Worm (Caenorhabditis elegans) whole organism, L1 larva: ENCODE data around the gene egl-15.

ENCODE experiments used
- C16A3.4 ChIP-seq: fragments of 150-350 bp; optimal IDR thresholded peaks from 2 replicates; lab custom pipeline; 2014; ENCODE audit warnings: missing biosample characterization, missing genetic modification characterization
- C34B4.2 ChIP-seq: sonication (generic microtip); optimal IDR thresholded peaks from 2 replicates; lab custom pipeline; 2017; ENCODE audit warnings: mild to moderate bottlenecking, missing genetic modification characterization, missing compliant biosample characterization
- F16B12.6 ChIP-seq: fragments of 150-350 bp; optimal IDR thresholded peaks from 2 replicates; lab custom pipeline; 2014; ENCODE audit warnings: missing biosample characterization, missing genetic modification characterization
- aha-1 ChIP-seq: fragments of 150-350 bp; optimal IDR thresholded peaks from 2 replicates; lab custom pipeline; 2014; ENCODE audit warnings: missing biosample characterization, missing genetic modification characterization
- ceh-82 ChIP-seq, 3 experiments: fragments of 150-350 bp in 1 of 3; sonication (generic microtip) in 2 of 3; optimal IDR thresholded peaks; 2 replicates each; lab custom pipeline; 2014 to 2017; ENCODE audit warnings: missing biosample characterization in 3 of 3, missing genetic modification characterization in 3 of 3
- ceh-88 ChIP-seq: fragments of 200-800 bp; sonication (Bioruptor generic); IDR thresholded peaks from 2 replicates; pipeline ENCODE4 v1.3.6; 2022; ENCODE audit warnings: missing genetic modification characterization, missing compliant biosample characterization
- ces-1 ChIP-seq: fragments of 150-350 bp; optimal IDR thresholded peaks from 2 replicates; lab custom pipeline; 2014; ENCODE audit warnings: missing biosample characterization, missing genetic modification reagents, missing genetic modification characterization
- dsc-1 ChIP-seq: sonication (generic microtip); optimal IDR thresholded peaks from 2 replicates; lab custom pipeline; 2016; ENCODE audit warnings: mild to moderate bottlenecking, missing genetic modification characterization, missing compliant biosample characterization
- efl-1 ChIP-seq, 4 experiments: fragments of 150-350 bp; optimal IDR thresholded peaks in 3 of 4; peaks in 1 of 4; 1 replicate in 1 of 4; 2 replicates in 3 of 4; lab custom pipeline; 2014; ENCODE audit warnings: missing biosample characterization in 2 of 4, missing genetic modification characterization in 2 of 4, missing genetic modification reagents in 2 of 4
- egl-27 ChIP-seq, 2 experiments: fragments of 150-350 bp in 1 of 2; sonication (generic microtip); optimal IDR thresholded peaks; 3 replicates each; lab custom pipeline; 2017 to 2018; ENCODE audit warnings: missing biosample characterization in 2 of 2, missing genetic modification characterization in 2 of 2, missing genetic modification reagents in 2 of 2
- elt-2 ChIP-seq: sonication (generic microtip); optimal IDR thresholded peaks from 2 replicates; lab custom pipeline; 2016; ENCODE audit warnings: missing genetic modification characterization, mild to moderate bottlenecking, inconsistent platforms, missing compliant biosample characterization, missing genetic modification reagents
- elt-3 ChIP-seq, 6 experiments: fragments of 150-350 bp in 1 of 6; sonication (generic microtip); optimal IDR thresholded peaks; 2 replicates each; lab custom pipeline; 2017 to 2018; ENCODE audit warnings: missing biosample characterization in 6 of 6, missing genetic modification characterization in 6 of 6, inconsistent platforms in 1 of 6
- fkh-4 ChIP-seq: sonication (generic microtip); optimal IDR thresholded peaks from 2 replicates; lab custom pipeline; 2016; ENCODE audit warnings: missing compliant biosample characterization, missing genetic modification characterization, borderline replicate concordance
- fos-1 ChIP-seq: fragments of 150-350 bp; optimal IDR thresholded peaks from 2 replicates; lab custom pipeline; 2014; ENCODE audit warnings: missing biosample characterization, missing genetic modification characterization
- hpl-2 ChIP-seq: fragments of 150-350 bp; optimal IDR thresholded peaks from 2 replicates; lab custom pipeline; 2014; ENCODE audit warnings: missing biosample characterization, missing genetic modification reagents, missing genetic modification characterization
- lin-14 ChIP-seq: fragments of 200-800 bp; sonication (Bioruptor generic); optimal IDR thresholded peaks from 2 replicates; lab custom pipeline; 2018; ENCODE audit warnings: mild to moderate bottlenecking, missing genetic modification characterization, moderate library complexity, missing compliant biosample characterization
- lin-35 ChIP-seq, 2 experiments: fragments of 150-350 bp; optimal IDR thresholded peaks; 2 replicates each; lab custom pipeline; 2014; ENCODE audit warnings: missing biosample characterization in 2 of 2, missing genetic modification characterization in 2 of 2, missing genetic modification reagents in 2 of 2
- lsy-2 ChIP-seq, 2 experiments: fragments of 150-350 bp; optimal IDR thresholded peaks; 2 replicates each; lab custom pipeline; 2014; ENCODE audit warnings: missing biosample characterization in 2 of 2, missing genetic modification characterization in 2 of 2
- mab-9 ChIP-seq: fragments of 200-800 bp; sonication (Bioruptor generic); IDR thresholded peaks from 2 replicates; pipeline ENCODE4 v1.3.6; 2022; ENCODE audit warnings: missing genetic modification reagents, missing genetic modification characterization, missing compliant biosample characterization
- mdl-1 ChIP-seq, 2 experiments: fragments of 150-350 bp; optimal IDR thresholded peaks; 2 replicates each; lab custom pipeline; 2014 to 2017; ENCODE audit warnings: missing biosample characterization in 2 of 2, missing genetic modification characterization in 2 of 2, inconsistent platforms in 1 of 2
- mef-2 ChIP-seq: fragments of 150-350 bp; optimal IDR thresholded peaks from 2 replicates; lab custom pipeline; 2014; ENCODE audit warnings: missing biosample characterization, missing genetic modification characterization
- nhr-12 ChIP-seq: sonication (generic microtip); optimal IDR thresholded peaks from 2 replicates; lab custom pipeline; 2017; ENCODE audit warnings: missing biosample characterization, missing genetic modification characterization
- nhr-71 ChIP-seq: sonication (generic microtip); optimal IDR thresholded peaks from 2 replicates; lab custom pipeline; 2016; ENCODE audit warnings: mild to moderate bottlenecking, missing genetic modification characterization, moderate library complexity, missing compliant biosample characterization
- nhr-76 ChIP-seq: sonication (generic microtip); optimal IDR thresholded peaks from 2 replicates; lab custom pipeline; 2017; ENCODE audit warnings: missing biosample characterization, missing genetic modification characterization
- nhr-85 ChIP-seq: sonication (generic microtip); peaks from one replicate; lab custom pipeline; 2016; ENCODE audit warnings: missing genetic modification characterization, inconsistent platforms, missing compliant biosample characterization
- nhr-90 ChIP-seq: sonication (generic microtip); optimal IDR thresholded peaks from 2 replicates; lab custom pipeline; 2016; ENCODE audit warnings: mild to moderate bottlenecking, missing genetic modification characterization, missing compliant biosample characterization; ENCODE audit not compliant: poor library complexity
- pag-3 ChIP-seq: sonication (generic microtip); optimal IDR thresholded peaks from 2 replicates; lab custom pipeline; 2017; ENCODE audit warnings: missing genetic modification characterization, mild to moderate bottlenecking, missing compliant biosample characterization, antibody characterized with exemption, borderline replicate concordance; ENCODE audit not compliant: insufficient read depth
- pqm-1 ChIP-seq: sonication (generic microtip); optimal IDR thresholded peaks from 3 replicates; lab custom pipeline; 2017; ENCODE audit warnings: missing biosample characterization, missing genetic modification characterization
- snu-23 ChIP-seq: sonication (generic microtip); optimal IDR thresholded peaks from 2 replicates; lab custom pipeline; 2016; ENCODE audit warnings: missing genetic modification characterization, missing compliant biosample characterization
- sox-4 ChIP-seq: sonication (generic microtip); optimal IDR thresholded peaks from 2 replicates; lab custom pipeline; 2016; ENCODE audit warnings: missing genetic modification characterization, missing compliant biosample characterization
- sup-37 ChIP-seq: fragments of 200-800 bp; sonication (Bioruptor generic); optimal IDR thresholded peaks from 2 replicates; lab custom pipeline; 2018; ENCODE audit warnings: mild to moderate bottlenecking, missing genetic modification characterization, missing compliant biosample characterization
- swsn-7 ChIP-seq: sonication (generic microtip); optimal IDR thresholded peaks from 2 replicates; lab custom pipeline; 2016; ENCODE audit warnings: missing genetic modification characterization, missing compliant biosample characterization
- tbx-2 ChIP-seq: sonication (generic microtip); optimal IDR thresholded peaks from 2 replicates; lab custom pipeline; 2016; ENCODE audit warnings: missing genetic modification characterization, missing compliant biosample characterization
- unc-130 ChIP-seq: fragments of 150-350 bp; optimal IDR thresholded peaks from 2 replicates; lab custom pipeline; 2017; ENCODE audit warnings: missing biosample characterization, missing genetic modification characterization, inconsistent platforms
- unc-30 ChIP-seq: sonication (generic microtip); optimal IDR thresholded peaks from 2 replicates; lab custom pipeline; 2017; ENCODE audit warnings: missing biosample characterization, missing genetic modification characterization
- unc-62 ChIP-seq: fragments of 150-350 bp; optimal IDR thresholded peaks from 2 replicates; lab custom pipeline; 2014; ENCODE audit warnings: missing biosample characterization, missing genetic modification reagents, missing genetic modification characterization
- unc-86 ChIP-seq: sonication (generic microtip); optimal IDR thresholded peaks from 2 replicates; lab custom pipeline; 2016; ENCODE audit warnings: missing genetic modification characterization, missing compliant biosample characterization
- ztf-4 ChIP-seq: fragments of 150-350 bp; optimal IDR thresholded peaks from 2 replicates; lab custom pipeline; 2014; ENCODE audit warnings: missing biosample characterization, missing genetic modification characterization

egl-15 gene

ce11 chrX:11007393-11007792 is 8.8 kb upstream of the egl-15 start:
- TF ChIP-seq efl-1 (optimal IDR thresholded peaks at IDR 0.05; lab: Kevin White, UChicago) (no peak), efl-1 (GFP tag; optimal IDR thresholded peaks at IDR 0.05 in 1 of 2; lab: Kevin White, UChicago) (no peak), sox-4 (tag; lab: Kevin White, UChicago) (no peak), fkh-4 (no peak), lin-35 (GFP tag; optimal IDR thresholded peaks at IDR 0.05; lab: Kevin White, UChicago) (peak in 1 of 2 experiments; percentile 44), nhr-71 (no peak), F16B12.6 (tag; lab: Kevin White, UChicago) (no peak), hpl-2 (GFP tag; lab: Kevin White, UChicago) (peak; percentile 32), ces-1 (GFP tag; lab: Kevin White, UChicago) (no peak), pag-3 (tag; lab: Kevin White, UChicago) (no peak), lsy-2 (tag; optimal IDR thresholded peaks at IDR 0.05; lab: Kevin White, UChicago) (no peak), unc-62 (no peak), nhr-90 (tag; lab: Kevin White, UChicago) (peak; percentile 5), ceh-82 (tag; optimal IDR thresholded peaks at IDR 0.05; lab: Kevin White, UChicago) (no peak), aha-1 (no peak), dsc-1 (tag; lab: Kevin White, UChicago) (no peak), unc-130 (tag; lab: Kevin White, UChicago) (no peak), mab-9 (GFP tag; lab: Robert Waterston, UW) (no peak), elt-2 (peak; percentile 33), nhr-12 (tag; lab: Kevin White, UChicago) (no peak), unc-86 (tag; lab: Kevin White, UChicago) (no peak)
- TF ChIP-seq, all 84 proteins: peak for 4

ce11 chrX:11008052-11008451 is 8.1 kb upstream of the egl-15 start, which contains the start of gene del-5:
Gene del-5, minus strand, starts transcription at chrX:11008181.
- TF ChIP-seq swsn-7 (tag; lab: Kevin White, UChicago) (no peak), mef-2 (no peak), fos-1 (no peak), nhr-76 (tag; lab: Kevin White, UChicago) (no peak), ces-1 (GFP tag; lab: Kevin White, UChicago) (no peak), tbx-2 (tag; lab: Kevin White, UChicago) (no peak), pqm-1 (tag; lab: Kevin White, UChicago) (no peak), lin-35 (GFP tag; optimal IDR thresholded peaks at IDR 0.05; lab: Kevin White, UChicago) (peak in 1 of 2 experiments; percentile 32), ztf-4 (tag; lab: Kevin White, UChicago) (no peak), elt-2 (peak; percentile 83)

DNA sequence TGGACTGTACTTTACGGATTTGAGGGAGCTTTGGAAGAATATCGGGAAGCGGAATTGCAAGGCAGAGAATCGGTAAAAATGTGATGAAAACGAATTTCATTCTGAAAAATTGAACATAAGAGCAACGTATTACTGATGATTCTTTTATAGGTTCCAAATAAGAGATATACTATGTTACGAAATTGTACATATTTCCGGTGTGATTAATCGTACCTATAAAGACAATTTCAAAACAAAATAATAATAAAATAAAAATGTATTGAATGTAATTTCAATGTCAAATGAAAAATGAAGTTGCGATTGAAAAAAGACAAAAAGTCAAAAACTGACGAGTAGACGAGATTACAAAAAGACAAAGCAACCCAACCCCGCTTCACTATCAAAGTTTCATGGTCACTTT is 7.2 kb upstream of the egl-15 start, which contains the start of gene ttr-31:
Gene ttr-31 (minus strand): TSS at position 101 of the 400 bp plus-strand sequence.
- TF ChIP-seq sup-37: no peak
- TF ChIP-seq fkh-4: no peak
- TF ChIP-seq unc-62: no peak
- no peak for TF ChIP-seq snu-23 (GFP tag; lab: Kevin White, UChicago)
- TF ChIP-seq elt-3 (tag; optimal IDR thresholded peaks at IDR 0.05; lab: Kevin White, UChicago): peak in 1 of 6 experiments; percentile 7
- no peak for TF ChIP-seq mdl-1 (tag; optimal IDR thresholded peaks at IDR 0.05; lab: Kevin White, UChicago)
- no peak for TF ChIP-seq C34B4.2 (tag; lab: Kevin White, UChicago)
- no peak for TF ChIP-seq ztf-4 (tag; lab: Kevin White, UChicago)
- no peak for TF ChIP-seq C16A3.4 (tag; lab: Kevin White, UChicago)
- TF ChIP-seq hpl-2 (GFP tag; lab: Kevin White, UChicago): no peak
- no peak for TF ChIP-seq unc-30 (tag; lab: Kevin White, UChicago)
- TF ChIP-seq nhr-85: peak; percentile 66
- TF ChIP-seq lin-14 (GFP tag; lab: Kevin White, UChicago): peak; percentile 21
- TF ChIP-seq egl-27 (tag; optimal IDR thresholded peaks at IDR 0.05; lab: Kevin White, UChicago): no peak
- no peak for TF ChIP-seq ceh-88 (GFP tag; lab: Robert Waterston, UW)
